In the genomic region with DNA sequence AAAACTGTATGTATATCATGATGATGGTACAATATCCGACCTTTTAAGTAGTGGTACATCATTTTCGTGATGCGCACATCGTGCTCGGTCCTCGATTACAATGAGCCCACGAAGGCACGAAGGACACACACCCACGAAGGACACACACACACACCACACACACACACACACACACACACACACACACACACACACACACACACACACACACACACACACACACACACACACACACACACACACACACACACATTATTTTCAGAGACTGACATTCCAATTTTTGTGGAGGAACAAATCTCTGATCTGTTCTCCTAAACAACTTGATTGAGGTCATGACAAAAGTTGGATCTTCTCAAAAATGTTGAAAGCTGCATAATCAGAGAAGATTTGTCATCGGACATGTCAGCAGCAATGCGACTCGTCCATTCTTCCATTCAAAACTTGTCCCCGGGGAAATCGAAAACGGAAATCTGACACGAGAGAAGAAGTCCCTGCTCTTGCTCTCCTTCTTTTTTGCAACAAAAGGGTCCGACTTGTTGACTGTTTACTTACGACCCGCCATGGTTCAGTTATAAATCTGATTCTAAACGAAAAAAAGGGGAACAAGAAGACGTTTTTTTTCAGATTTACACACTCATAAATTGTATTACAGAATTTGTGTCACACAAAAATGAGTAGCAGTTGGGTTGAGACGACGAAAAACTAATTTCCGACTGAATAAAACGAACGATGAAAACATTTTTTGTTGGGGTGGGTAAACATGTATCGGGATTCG, we compare ENCODE assay signal across 6 worm cellular contexts.
TF ChIP-seq lines count a peak whose summit lies in the region.

No protein-coding gene starts in this region.

TF ChIP-seq in whole organism, L1 larva, 84 proteins besides CTCF, POLR2A, EP300 and RAD21:
- no peak for TF ChIP-seq fkh-8 (tag; optimal IDR thresholded peaks at IDR 0.05; lab: Kevin White, UChicago)
- peak; percentile 78 for TF ChIP-seq fkh-10 (GFP tag; optimal IDR thresholded peaks at IDR 0.05; lab: Kevin White, UChicago)
- no peak for TF ChIP-seq nhr-71 (tag; optimal IDR thresholded peaks at IDR 0.05; lab: Kevin White, UChicago)
- peak; percentile 49; the same call in 1 of the 2 replicates for TF ChIP-seq mab-9 (GFP tag; IDR thresholded peaks at IDR 0.05; lab: Robert Waterston, UW)
- no peak for TF ChIP-seq sptf-1 (tag; optimal IDR thresholded peaks at IDR 0.05; lab: Kevin White, UChicago)
- TF ChIP-seq lin-14 (GFP tag; optimal IDR thresholded peaks at IDR 0.05; lab: Kevin White, UChicago): peak; percentile 62
- no peak for TF ChIP-seq nhr-20 (tag; optimal IDR thresholded peaks at IDR 0.05; lab: Kevin White, UChicago)

TF ChIP-seq in whole organism, L3 larva, 47 proteins besides CTCF, POLR2A, EP300 and RAD21:
- TF ChIP-seq fkh-2 (tag; optimal IDR thresholded peaks at IDR 0.05; lab: Kevin White, UChicago) (no peak), lin-15B (tag; optimal IDR thresholded peaks at IDR 0.05; lab: Kevin White, UChicago) (no peak), fkh-10 (GFP tag; optimal IDR thresholded peaks at IDR 0.05; lab: Kevin White, UChicago) (peak; percentile 93)

TF ChIP-seq in whole organism, L4 larva, 104 proteins besides CTCF, POLR2A, EP300 and RAD21:
- TF ChIP-seq ceh-32 (tag; optimal IDR thresholded peaks at IDR 0.05; lab: Kevin White, UChicago; ENCODE audit: poor library complexity) (no peak), lir-3 (tag; optimal IDR thresholded peaks at IDR 0.05; lab: Kevin White, UChicago) (no peak), unc-62 (GFP tag; optimal IDR thresholded peaks at IDR 0.05 in 1 of 2; lab: Kevin White, UChicago) (peak in 1 of 2 experiments; percentile 89), unc-62 (tag; optimal IDR thresholded peaks at IDR 0.05; lab: Kevin White, UChicago) (no peak), set-16 (GFP tag; IDR thresholded peaks at IDR 0.05; lab: Robert Waterston, UW) (no peak), fkh-10 (GFP tag; optimal IDR thresholded peaks at IDR 0.05; lab: Kevin White, UChicago) (peak; percentile 91), ceh-28 (tag; optimal IDR thresholded peaks at IDR 0.05; lab: Kevin White, UChicago) (no peak)

TF ChIP-seq in whole organism, late embryonic, 69 proteins besides CTCF, POLR2A, EP300 and RAD21:
- TF ChIP-seq pqm-1 (tag; optimal IDR thresholded peaks at IDR 0.05; lab: Kevin White, UChicago) (no peak), ceh-31 (tag; optimal IDR thresholded peaks at IDR 0.05; lab: Kevin White, UChicago) (no peak), ceh-19 (GFP tag; optimal IDR thresholded peaks at IDR 0.05; lab: Kevin White, UChicago) (peak; percentile 61), elt-4 (tag; optimal IDR thresholded peaks at IDR 0.05; lab: Kevin White, UChicago) (no peak), fkh-6 (tag; optimal IDR thresholded peaks at IDR 0.05; lab: Kevin White, UChicago) (no peak), K02D7.2 (tag; optimal IDR thresholded peaks at IDR 0.05; lab: Kevin White, UChicago) (peak; percentile 46), gmeb-2 (tag; optimal IDR thresholded peaks at IDR 0.05; lab: Kevin White, UChicago) (peak; percentile 28), madf-2 (tag; optimal IDR thresholded peaks at IDR 0.05; lab: Kevin White, UChicago) (no peak), pros-1 (tag; optimal IDR thresholded peaks at IDR 0.05; lab: Kevin White, UChicago) (no peak), C38D4.7 (GFP tag; optimal IDR thresholded peaks at IDR 0.05; lab: Kevin White, UChicago) (peak; percentile 45), ceh-6 (GFP tag; optimal IDR thresholded peaks at IDR 0.05; lab: Kevin White, UChicago) (peak; percentile 42), unc-42 (tag; optimal IDR thresholded peaks at IDR 0.05; lab: Kevin White, UChicago) (peak; percentile 2)

TF ChIP-seq in whole organism, mixed stage, embryonic, 35 proteins besides CTCF, POLR2A, EP300 and RAD21:
- TF ChIP-seq zip-8 (tag; optimal IDR thresholded peaks at IDR 0.05; lab: Kevin White, UChicago): no peak
- TF ChIP-seq bed-3 (GFP tag; optimal IDR thresholded peaks at IDR 0.05; lab: Kevin White, UChicago): no peak
- TF ChIP-seq pha-4 (tag; optimal IDR thresholded peaks at IDR 0.05; lab: Kevin White, UChicago): no peak
- TF ChIP-seq lin-13 (tag; optimal IDR thresholded peaks at IDR 0.05; lab: Kevin White, UChicago): no peak
- TF ChIP-seq ces-1 (GFP tag; optimal IDR thresholded peaks at IDR 0.05; lab: Kevin White, UChicago): no peak
- TF ChIP-seq drap-1 (GFP tag; optimal IDR thresholded peaks at IDR 0.05; lab: Kevin White, UChicago): peak; percentile 28
- no peak for TF ChIP-seq mls-2 (tag; optimal IDR thresholded peaks at IDR 0.05; lab: Kevin White, UChicago)
- no peak for TF ChIP-seq unc-62 (GFP tag; optimal IDR thresholded peaks at IDR 0.05; lab: Kevin White, UChicago)
- TF ChIP-seq cnd-1 (tag; optimal IDR thresholded peaks at IDR 0.05; lab: Kevin White, UChicago): peak; percentile 37
- peak; percentile 53 for TF ChIP-seq sem-2 (GFP tag; optimal IDR thresholded peaks at IDR 0.05; lab: Kevin White, UChicago)
- no peak for TF ChIP-seq nhr-28 (tag; optimal IDR thresholded peaks at IDR 0.05; lab: Kevin White, UChicago)
- TF ChIP-seq nhr-237 (tag; optimal IDR thresholded peaks at IDR 0.05; lab: Kevin White, UChicago): no peak
- TF ChIP-seq nhr-76 (tag; optimal IDR thresholded peaks at IDR 0.05; lab: Kevin White, UChicago): no peak
- no peak for TF ChIP-seq hlh-1 (tag; optimal IDR thresholded peaks at IDR 0.05; lab: Kevin White, UChicago)
- peak; percentile 52 for TF ChIP-seq M03D4.4 (tag; optimal IDR thresholded peaks at IDR 0.05; lab: Kevin White, UChicago)
TF ChIP-seq in whole organism, mixed stage, embryonic: peak in this region for 4.

TF ChIP-seq in whole organism, young adult, 124 proteins besides CTCF, POLR2A, EP300 and RAD21 (continues in another document):
- TF ChIP-seq fkh-3 (tag; optimal IDR thresholded peaks at IDR 0.05; lab: Kevin White, UChicago) (no peak), lin-26 (GFP tag; IDR thresholded peaks at IDR 0.05; lab: Robert Waterston, UW) (no peak), lsl-1 (GFP tag; optimal IDR thresholded peaks at IDR 0.05; lab: Kevin White, UChicago) (peak; percentile 29), F52B5.7 (tag; optimal IDR thresholded peaks at IDR 0.05; lab: Kevin White, UChicago) (no peak), ztf-3 (GFP tag; optimal IDR thresholded peaks at IDR 0.05; lab: Kevin White, UChicago) (peak; percentile 50), ceh-91 (GFP tag; IDR thresholded peaks at IDR 0.05; lab: Robert Waterston, UW) (no peak), madf-8 (GFP tag; conservative IDR thresholded peaks at IDR 0.05; lab: Robert Waterston, UW) (no peak), nhr-90 (tag; optimal IDR thresholded peaks at IDR 0.05; lab: Kevin White, UChicago) (no peak), ztf-18 (tag; optimal IDR thresholded peaks at IDR 0.05; lab: Kevin White, UChicago) (peak; percentile 2), nhr-80 (tag; optimal IDR thresholded peaks at IDR 0.05; lab: Kevin White, UChicago) (no peak), mcd-1 (GFP tag; IDR thresholded peaks at IDR 0.05; lab: Robert Waterston, UW) (no peak), lin-35 (GFP tag; optimal IDR thresholded peaks at IDR 0.05; lab: Kevin White, UChicago) (no peak), cebp-2 (GFP tag; IDR thresholded peaks at IDR 0.05; lab: Robert Waterston, UW) (no peak), ama-1 (optimal IDR thresholded peaks at IDR 0.05; lab: Kevin White, UChicago) (no peak), ama-1 (GFP tag; optimal IDR thresholded peaks at IDR 0.05; lab: Kevin White, UChicago) (no peak), ets-4 (GFP tag; optimal IDR thresholded peaks at IDR 0.05; lab: Kevin White, UChicago) (no peak), nhr-27 (tag; optimal IDR thresholded peaks at IDR 0.05; lab: Kevin White, UChicago) (no peak), ztf-25 (GFP tag; IDR thresholded peaks at IDR 0.05; lab: Robert Waterston, UW) (no peak), hsf-1 (GFP tag; IDR thresholded peaks at IDR 0.05; lab: Robert Waterston, UW) (no peak), hlh-26 (GFP tag; conservative IDR thresholded peaks at IDR 0.05; lab: Robert Waterston, UW) (no peak), Y67H2A.10 (GFP tag; conservative IDR thresholded peaks at IDR 0.05; lab: Robert Waterston, UW) (no peak), athp-1 (tag; optimal IDR thresholded peaks at IDR 0.05; lab: Kevin White, UChicago) (no peak), cebp-1 (GFP tag; IDR thresholded peaks at IDR 0.05; lab: Robert Waterston, UW) (no peak), cebp-1 (tag; optimal IDR thresholded peaks at IDR 0.05; lab: Kevin White, UChicago) (no peak), sea-2 (GFP tag; IDR thresholded peaks at IDR 0.05; lab: Robert Waterston, UW) (no peak), sptf-2 (GFP tag; optimal IDR thresholded peaks at IDR 0.05; lab: Kevin White, UChicago) (no peak), aptf-2 (GFP tag; conservative IDR thresholded peaks at IDR 0.05; lab: Robert Waterston, UW) (no peak), F23B12.7 (tag; optimal IDR thresholded peaks at IDR 0.05; lab: Kevin White, UChicago; ENCODE audit: insufficient read depth) (no peak), F33H1.4 (GFP tag; IDR thresholded peaks at IDR 0.05; lab: Robert Waterston, UW) (no peak), B0035.1 (tag; optimal IDR thresholded peaks at IDR 0.05; lab: Kevin White, UChicago) (no peak), madf-3 (GFP tag; IDR thresholded peaks at IDR 0.05; lab: Robert Waterston, UW) (no peak), ZK185.1 (tag; optimal IDR thresholded peaks at IDR 0.05; lab: Kevin White, UChicago; ENCODE audit: poor library complexity, severe bottlenecking) (no peak), Y56A3A.18 (GFP tag; IDR thresholded peaks at IDR 0.05; lab: Robert Waterston, UW) (no peak), ccch-3 (GFP tag; optimal IDR thresholded peaks at IDR 0.05; lab: Kevin White, UChicago) (no peak), lir-1 (GFP tag; conservative IDR thresholded peaks at IDR 0.05; lab: Robert Waterston, UW) (peak; percentile 76), nfya-2 (GFP tag; IDR thresholded peaks at IDR 0.05; lab: Robert Waterston, UW) (no peak), egl-44 (GFP tag; IDR thresholded peaks at IDR 0.05; lab: Robert Waterston, UW) (no peak), pbrm-1 (GFP tag; IDR thresholded peaks at IDR 0.05; lab: Robert Waterston, UW) (no peak), C17E4.6 (GFP tag; IDR thresholded peaks at IDR 0.05; lab: Robert Waterston, UW) (no peak), chd-7 (tag; optimal IDR thresholded peaks at IDR 0.05; lab: Kevin White, UChicago) (peak; percentile 38), tlf-1 (GFP tag; optimal IDR thresholded peaks at IDR 0.05; lab: Kevin White, UChicago) (no peak), ceh-79 (tag; optimal IDR thresholded peaks at IDR 0.05; lab: Kevin White, UChicago) (no peak), let-607 (tag; optimal IDR thresholded peaks at IDR 0.05; lab: Kevin White, UChicago) (no peak), snpc-3.4 (tag; optimal IDR thresholded peaks at IDR 0.05; lab: Kevin White, UChicago) (no peak), nfya-1 (tag; optimal IDR thresholded peaks at IDR 0.05; lab: Kevin White, UChicago; ENCODE audit: borderline replicate concordance, insufficient read depth) (no peak)
